Fruit fly (Drosophila melanogaster): ENCODE results near the gene Gbeta13F.

dm6 chrX:15866032-15866431, 6.1 kb downstream of the Gbeta13F start:
- TF ChIP-seq pan (optimal IDR thresholded peaks at IDR 0.05) (no peak), h (GFP tag; optimal IDR thresholded peaks at IDR 0.05) (no peak), Mio (GFP tag; optimal IDR thresholded peaks at IDR 0.05) (no peak), N (GFP tag; optimal IDR thresholded peaks at IDR 0.05) (no peak), GATAd (GFP tag; optimal IDR thresholded peaks at IDR 0.05) (no peak), Dif (GFP tag; optimal IDR thresholded peaks at IDR 0.05; ENCODE audit: partially characterized antibody) (no peak), br (GFP tag; optimal IDR thresholded peaks at IDR 0.05) (no peak), psq (GFP tag; optimal IDR thresholded peaks at IDR 0.05) (no peak), Hnf4 (GFP tag; optimal IDR thresholded peaks at IDR 0.05) (no peak), fru (GFP tag; optimal IDR thresholded peaks at IDR 0.05) (no peak), OdsH (GFP tag; optimal IDR thresholded peaks at IDR 0.05) (no peak), Abd-B (GFP tag; optimal IDR thresholded peaks at IDR 0.05) (no peak)

Data from whole organism, wandering third instar larva.